Worm (Caenorhabditis elegans): ENCODE data around the gene rps-24.
A peak's percentile ranks its signal among the peaks of the same experiment; 100 is the strongest.

Gene rps-24

ce11 chrIV:401395-401794 is 15.7 kb downstream of the rps-24 start, which contains the start of gene gpa-4:
gpa-4 (plus strand) TSS chrIV:401695.
- no peak for TF ChIP-seq rnt-1 (tag; optimal IDR thresholded peaks at IDR 0.05)
- TF ChIP-seq elt-3 (tag; optimal IDR thresholded peaks at IDR 0.05): no peak
- TF ChIP-seq pag-3 (tag; optimal IDR thresholded peaks at IDR 0.05; ENCODE audit: borderline replicate concordance, insufficient read depth): no peak
- TF ChIP-seq lin-35 (GFP tag; optimal IDR thresholded peaks at IDR 0.05): no peak
- TF ChIP-seq nhr-19 (GFP tag; conservative IDR thresholded peaks at IDR 0.05): no peak
- no peak for TF ChIP-seq unc-86 (tag; optimal IDR thresholded peaks at IDR 0.05)
- no peak for TF ChIP-seq lin-15B (tag; optimal IDR thresholded peaks at IDR 0.05)
- TF ChIP-seq fkh-4 (tag; optimal IDR thresholded peaks at IDR 0.05; ENCODE audit: borderline replicate concordance): no peak

- TF ChIP-seq elt-2 (tag; optimal IDR thresholded peaks at IDR 0.05) (peak; percentile 28), ceh-63 (GFP tag; optimal IDR thresholded peaks at IDR 0.05) (no peak), tlp-1 (tag; optimal IDR thresholded peaks at IDR 0.05) (peak; percentile 22)
Measured at ce11 chrIV:408892-409291, 23.2 kb downstream of the rps-24 start.

- TF ChIP-seq zag-1 (tag; optimal IDR thresholded peaks at IDR 0.05): no peak
Measured at ce11 chrIV:409935-410334, 24.2 kb downstream of the rps-24 start, which contains the start of gene kgb-1. kgb-1 (minus strand) TSS chrIV:410035.

- TF ChIP-seq skn-1 (tag; optimal IDR thresholded peaks at IDR 0.05): peak; percentile 44
- TF ChIP-seq hpl-2 (GFP tag; optimal IDR thresholded peaks at IDR 0.05): no peak
- TF ChIP-seq alr-1 (tag; optimal IDR thresholded peaks at IDR 0.05; ENCODE audit: borderline replicate concordance): no peak
- peak; percentile 76 to 84 for TF ChIP-seq efl-1 (optimal IDR thresholded peaks at IDR 0.05)
- peak; percentile 41 to 92 for TF ChIP-seq efl-1 (GFP tag; optimal IDR thresholded peaks at IDR 0.05 in 1 of 2)
- peak; percentile 0 for TF ChIP-seq pqm-1 (tag; optimal IDR thresholded peaks at IDR 0.05)
- TF ChIP-seq snu-23 (GFP tag; optimal IDR thresholded peaks at IDR 0.05): peak; percentile 91
- TF ChIP-seq nhr-237 (tag; optimal IDR thresholded peaks at IDR 0.05): peak; percentile 42
- peak; percentile 74 to 76 for TF ChIP-seq lin-35 (GFP tag; optimal IDR thresholded peaks at IDR 0.05)
- TF ChIP-seq lin-15B (tag; optimal IDR thresholded peaks at IDR 0.05): peak; percentile 17
- peak; percentile 51 for TF ChIP-seq unc-86 (tag; optimal IDR thresholded peaks at IDR 0.05)
- TF ChIP-seq ztf-11 (tag; optimal IDR thresholded peaks at IDR 0.05): peak in 1 of 2 experiments; percentile 43
- TF ChIP-seq nhr-77 (tag; optimal IDR thresholded peaks at IDR 0.05): peak; percentile 55
- TF ChIP-seq nhr-20 (tag; optimal IDR thresholded peaks at IDR 0.05): peak; percentile 81
- TF ChIP-seq ztf-4 (tag; optimal IDR thresholded peaks at IDR 0.05): no peak
- TF ChIP-seq irx-1 (tag; optimal IDR thresholded peaks at IDR 0.05): peak; percentile 35
- TF ChIP-seq lin-14 (GFP tag; optimal IDR thresholded peaks at IDR 0.05): no peak
- TF ChIP-seq C34B4.2 (tag; optimal IDR thresholded peaks at IDR 0.05): no peak
- peak; percentile 41 for TF ChIP-seq Y116A8C.19 (tag; optimal IDR thresholded peaks at IDR 0.05; ENCODE audit: borderline replicate concordance)
- TF ChIP-seq hlh-17 (GFP tag; optimal IDR thresholded peaks at IDR 0.05; ENCODE audit: borderline replicate concordance): no peak
- TF ChIP-seq lir-3 (tag; optimal IDR thresholded peaks at IDR 0.05; ENCODE audit: poor library complexity): peak; percentile 84
- peak; percentile 82 to 88 for TF ChIP-seq lsy-2 (tag; optimal IDR thresholded peaks at IDR 0.05)
- TF ChIP-seq pag-3 (tag; optimal IDR thresholded peaks at IDR 0.05; ENCODE audit: borderline replicate concordance, insufficient read depth): no peak
- TF ChIP-seq tbx-2 (tag; optimal IDR thresholded peaks at IDR 0.05): peak; percentile 82
- TF ChIP-seq zag-1 (tag; optimal IDR thresholded peaks at IDR 0.05): no peak
- peak; percentile 78 for TF ChIP-seq nhr-85 (tag)
- TF ChIP-seq egl-27 (tag; optimal IDR thresholded peaks at IDR 0.05): peak in 1 of 2 experiments; percentile 50
- no peak for TF ChIP-seq hlh-4 (tag; optimal IDR thresholded peaks at IDR 0.05)
- peak; percentile 23 for TF ChIP-seq mef-2 (tag; optimal IDR thresholded peaks at IDR 0.05)
- peak; percentile 85 for TF ChIP-seq C16A3.4 (tag; optimal IDR thresholded peaks at IDR 0.05)
- TF ChIP-seq unc-98 (GFP tag; IDR thresholded peaks at IDR 0.05): peak; percentile 71
- no peak for TF ChIP-seq sup-37 (GFP tag; optimal IDR thresholded peaks at IDR 0.05)
- peak; percentile 54 for TF ChIP-seq dsc-1 (tag; optimal IDR thresholded peaks at IDR 0.05)
- TF ChIP-seq fos-1 (tag; optimal IDR thresholded peaks at IDR 0.05): peak; percentile 77
- TF ChIP-seq egl-13 (tag; optimal IDR thresholded peaks at IDR 0.05): peak; percentile 54
- no peak for TF ChIP-seq lin-39 (tag; optimal IDR thresholded peaks at IDR 0.05)
- no peak for TF ChIP-seq nhr-11 (tag; optimal IDR thresholded peaks at IDR 0.05)
- TF ChIP-seq xbp-1 (tag; optimal IDR thresholded peaks at IDR 0.05): peak; percentile 69
- no peak for TF ChIP-seq nhr-84 (tag; optimal IDR thresholded peaks at IDR 0.05)
Measured at ce11 chrIV:410420-410891, 24.8 kb downstream of the rps-24 start, which contains the start of gene T07A9.12. T07A9.12 (plus strand) TSS chrIV:410867.
